Worm (Caenorhabditis elegans): ENCODE measurements around the gene rde-12.

- TF ChIP-seq ztf-29 (GFP tag; IDR thresholded peaks at IDR 0.05) (no peak), T22C8.4 (GFP tag; IDR thresholded peaks at IDR 0.05) (no peak), flt-1 (GFP tag; IDR thresholded peaks at IDR 0.05) (no peak)
Measured at ce11 chrV:13686513-13686912, 21.3 kb downstream of the rde-12 start.
